Worm (Caenorhabditis elegans) whole organism, early embryonic: ENCODE measurements around the gene akap-1.

Experiments
- B0310.2 ChIP-seq: sonication (generic microtip); optimal IDR thresholded peaks from 2 replicates; lab custom pipeline; 2016; ENCODE audit warnings: mild to moderate bottlenecking, missing genetic modification characterization, missing compliant biosample characterization
- F13C5.2 ChIP-seq: sonication (generic microtip); optimal IDR thresholded peaks from 2 replicates; lab custom pipeline; 2017; ENCODE audit warnings: mild to moderate bottlenecking, missing genetic modification characterization, inconsistent platforms, missing compliant biosample characterization
- aly-1 ChIP-seq: sonication (generic microtip); optimal IDR thresholded peaks from 2 replicates; lab custom pipeline; 2016; ENCODE audit warnings: missing genetic modification characterization, missing compliant biosample characterization
- ama-1 ChIP-seq: fragments of 150-350 bp; optimal IDR thresholded peaks from 2 replicates; lab custom pipeline; 2014
- ceh-13 ChIP-seq: fragments of 200-800 bp; sonication (Bioruptor generic); optimal IDR thresholded peaks from 2 replicates; lab custom pipeline; 2018; ENCODE audit warnings: mild to moderate bottlenecking, missing genetic modification characterization, missing compliant biosample characterization
- ceh-36 ChIP-seq: sonication (generic microtip); optimal IDR thresholded peaks from 2 replicates; lab custom pipeline; 2016; ENCODE audit warnings: missing genetic modification characterization, inconsistent platforms, missing compliant biosample characterization
- ets-7 ChIP-seq: sonication (generic microtip); optimal IDR thresholded peaks from 2 replicates; lab custom pipeline; 2016; ENCODE audit warnings: missing genotype, missing genetic modification characterization, missing compliant biosample characterization
- flt-1 ChIP-seq: fragments of 200-800 bp; sonication (Bioruptor generic); IDR thresholded peaks from 2 replicates; pipeline ENCODE4 v1.3.6; 2022; ENCODE audit warnings: missing genetic modification characterization, missing compliant biosample characterization
- hmbx-1 ChIP-seq: sonication (generic microtip); optimal IDR thresholded peaks from 2 replicates; lab custom pipeline; 2016; ENCODE audit warnings: mild to moderate bottlenecking, missing genetic modification characterization, missing compliant biosample characterization
- hmg-4 ChIP-seq: fragments of 200-800 bp; sonication (Bioruptor generic); optimal IDR thresholded peaks from 2 replicates; lab custom pipeline; 2018; ENCODE audit warnings: mild to moderate bottlenecking, missing genetic modification characterization, missing compliant biosample characterization
- hnd-1 ChIP-seq: sonication (generic microtip); optimal IDR thresholded peaks from 2 replicates; lab custom pipeline; 2016; ENCODE audit warnings: missing genetic modification characterization, missing compliant biosample characterization
- pes-1 ChIP-seq: fragments of 200-800 bp; sonication (Bioruptor generic); IDR thresholded peaks from 2 replicates; pipeline ENCODE4 v1.3.6; 2022; ENCODE audit warnings: missing genetic modification reagents, missing genetic modification characterization, missing compliant biosample characterization
- scrt-1 ChIP-seq: fragments of 200-800 bp; sonication (Bioruptor generic); IDR thresholded peaks from 2 replicates; pipeline ENCODE4 v1.3.6; 2022; ENCODE audit warnings: missing genetic modification characterization, missing compliant biosample characterization
- sea-1 ChIP-seq: fragments of 200-800 bp; sonication (Bioruptor generic); conservative IDR thresholded peaks from 2 replicates; pipeline ENCODE4 v1.3.6; 2022; ENCODE audit warnings: missing genetic modification characterization, missing compliant biosample characterization
- tbx-11 ChIP-seq: fragments of 200-800 bp; sonication (Bioruptor generic); IDR thresholded peaks from 2 replicates; pipeline ENCODE4 v1.3.6; 2022; ENCODE audit warnings: missing genetic modification characterization, missing compliant biosample characterization
- tbx-37 ChIP-seq: fragments of 200-800 bp; sonication (Bioruptor generic); conservative IDR thresholded peaks from 2 replicates; pipeline ENCODE4 v1.3.6; 2022; ENCODE audit warnings: missing genetic modification reagents, missing genetic modification characterization, missing compliant biosample characterization
- tra-4 ChIP-seq: sonication (generic microtip); optimal IDR thresholded peaks from 2 replicates; lab custom pipeline; 2017; ENCODE audit warnings: missing genetic modification characterization, missing compliant biosample characterization

akap-1 gene

ce11 chrIII:6382987-6383602 is 29.9 kb downstream of the akap-1 start, which contains the start of gene let-716:
let-716 (plus strand) TSS chrIII:6383552.
- TF ChIP-seq hmbx-1 (tag; lab: Kevin White, UChicago), result no peak
- no peak for TF ChIP-seq B0310.2
- TF ChIP-seq ceh-36 (tag; lab: Kevin White, UChicago), result no peak
- peak; percentile 15 for TF ChIP-seq ama-1 (lab: Kevin White, UChicago)

ce11 chrIII:6389533-6389932 is 36.3 kb downstream of the akap-1 start, which contains the start of gene C16A3.2:
C16A3.2 (plus strand) TSS chrIII:6389833.
- TF ChIP-seq aly-1 (tag; lab: Kevin White, UChicago), result no peak
- no peak for TF ChIP-seq hnd-1 (tag; lab: Kevin White, UChicago)

- TF ChIP-seq hnd-1 (tag; lab: Kevin White, UChicago), result no peak
- no peak for TF ChIP-seq aly-1 (tag; lab: Kevin White, UChicago)
- no peak for TF ChIP-seq F13C5.2 (tag; lab: Kevin White, UChicago)
- TF ChIP-seq scrt-1, result no peak
- no peak for TF ChIP-seq tbx-37
- TF ChIP-seq hmg-4, result no peak
- no peak for TF ChIP-seq tbx-11 (GFP tag; lab: Robert Waterston, UW)
- no peak for TF ChIP-seq pes-1
- TF ChIP-seq ama-1 (lab: Kevin White, UChicago), result no peak
- no peak for TF ChIP-seq ets-7 (tag; lab: Kevin White, UChicago)
- no peak for TF ChIP-seq tra-4
- no peak for TF ChIP-seq B0310.2
- TF ChIP-seq ceh-36 (tag; lab: Kevin White, UChicago), result no peak
- no peak for TF ChIP-seq hmbx-1 (tag; lab: Kevin White, UChicago)
- no peak for TF ChIP-seq flt-1 (GFP tag; lab: Robert Waterston, UW)
Observed at ce11 chrIII:6390644-6391043, 37.5 kb downstream of the akap-1 start, which contains the start of gene smrc-1. smrc-1 (plus strand) TSS chrIII:6390944.

ce11 chrIII:6395706-6396232 is 42.6 kb downstream of the akap-1 start, which contains the start of gene oatr-1:
oatr-1 (minus strand) TSS chrIII:6396182.
- TF ChIP-seq ama-1 (lab: Kevin White, UChicago), result no peak
- no peak for TF ChIP-seq F13C5.2 (tag; lab: Kevin White, UChicago)
- TF ChIP-seq flt-1 (GFP tag; lab: Robert Waterston, UW), result no peak
- TF ChIP-seq B0310.2, result no peak
- TF ChIP-seq ceh-36 (tag; lab: Kevin White, UChicago), result no peak
- no peak for TF ChIP-seq tbx-11 (GFP tag; lab: Robert Waterston, UW)

ce11 chrIII:6396381-6396780 is 43.2 kb downstream of the akap-1 start:
- TF ChIP-seq tbx-37 (no peak), pes-1 (no peak), hnd-1 (tag; lab: Kevin White, UChicago) (no peak), tbx-11 (GFP tag; lab: Robert Waterston, UW) (no peak), sea-1 (GFP tag; lab: Robert Waterston, UW) (no peak), ets-7 (tag; lab: Kevin White, UChicago) (no peak), hmg-4 (no peak), hmbx-1 (tag; lab: Kevin White, UChicago) (no peak), flt-1 (GFP tag; lab: Robert Waterston, UW) (no peak), B0310.2 (no peak), aly-1 (tag; lab: Kevin White, UChicago) (no peak), F13C5.2 (tag; lab: Kevin White, UChicago) (no peak), ama-1 (lab: Kevin White, UChicago) (no peak), ceh-36 (tag; lab: Kevin White, UChicago) (no peak), scrt-1 (no peak), tra-4 (no peak), ceh-13 (GFP tag; lab: Kevin White, UChicago) (no peak)

ce11 chrIII:6398124-6398523 is 44.9 kb downstream of the akap-1 start:
- TF ChIP-seq B0310.2 (no peak), pes-1 (no peak), tbx-11 (GFP tag; lab: Robert Waterston, UW) (no peak)

ce11 chrIII:6399424-6399823 is 46.2 kb downstream of the akap-1 start:
- TF ChIP-seq hnd-1 (tag; lab: Kevin White, UChicago) (no peak), tbx-11 (GFP tag; lab: Robert Waterston, UW) (no peak), aly-1 (tag; lab: Kevin White, UChicago) (no peak), ama-1 (lab: Kevin White, UChicago) (no peak), ets-7 (tag; lab: Kevin White, UChicago) (no peak), hmg-4 (no peak), tbx-37 (no peak), scrt-1 (no peak), sea-1 (GFP tag; lab: Robert Waterston, UW) (no peak), ceh-13 (GFP tag; lab: Kevin White, UChicago) (no peak), B0310.2 (no peak)

ce11 chrIII:6402346-6402745 is 49.2 kb downstream of the akap-1 start:
- TF ChIP-seq tbx-11 (GFP tag; lab: Robert Waterston, UW), result no peak
- no peak for TF ChIP-seq ceh-13 (GFP tag; lab: Kevin White, UChicago)
- no peak for TF ChIP-seq hmbx-1 (tag; lab: Kevin White, UChicago)
- no peak for TF ChIP-seq pes-1
- no peak for TF ChIP-seq flt-1 (GFP tag; lab: Robert Waterston, UW)
